Worm (Caenorhabditis elegans) whole organism, L4/young adult: ENCODE measurements around the gene C16C8.10.
"Not testable (repeated sequence)": the region's sequence is repeated elsewhere in the genome, so short reads cannot be mapped to it uniquely, and the experiment has no call there.

ENCODE experiments used
- W03F9.2 ChIP-seq: fragments of 150-350 bp; optimal IDR thresholded peaks from 2 replicates; lab custom pipeline; 2014; ENCODE audit warnings: missing biosample characterization, missing genetic modification characterization
- dao-5 ChIP-seq: sonication (generic microtip); optimal IDR thresholded peaks from 2 replicates; lab custom pipeline; 2016; ENCODE audit warnings: missing genotype, missing genetic modification characterization, moderate library complexity, missing compliant biosample characterization
- him-1 ChIP-seq: sonication (generic microtip); optimal IDR thresholded peaks from 2 replicates; lab custom pipeline; 2016; ENCODE audit warnings: missing genotype, missing genetic modification reagents, missing genetic modification characterization, missing compliant biosample characterization

C16C8.10 gene

DNA sequence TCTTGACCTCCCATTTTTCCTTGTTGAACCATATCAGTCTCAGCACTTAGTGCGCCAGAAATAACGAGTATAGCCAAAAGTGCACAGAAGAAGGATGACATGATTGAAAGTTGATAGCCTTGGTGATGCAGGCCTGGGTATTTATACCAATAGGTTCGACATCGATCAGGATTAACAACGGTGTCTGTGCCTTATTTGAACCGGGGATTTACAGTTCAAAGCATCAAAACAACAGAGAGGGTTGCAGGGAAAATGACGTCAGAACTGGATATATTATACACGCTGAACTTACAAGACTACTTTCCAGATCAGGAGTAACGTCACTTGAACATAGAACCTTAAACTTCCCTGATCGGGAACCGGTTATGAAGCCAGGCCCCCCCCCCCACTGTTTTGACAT lies 7.8 kb upstream of the C16C8.10 start, which contains the start of gene Y49F6B.12:
TSS of gene Y49F6B.12 (minus strand) at position 101 of the 400 bp plus-strand sequence.
- TF ChIP-seq W03F9.2 (tag; lab: Kevin White, UChicago), result no peak
- no peak for TF ChIP-seq him-1 (tag; lab: Kevin White, UChicago)

DNA sequence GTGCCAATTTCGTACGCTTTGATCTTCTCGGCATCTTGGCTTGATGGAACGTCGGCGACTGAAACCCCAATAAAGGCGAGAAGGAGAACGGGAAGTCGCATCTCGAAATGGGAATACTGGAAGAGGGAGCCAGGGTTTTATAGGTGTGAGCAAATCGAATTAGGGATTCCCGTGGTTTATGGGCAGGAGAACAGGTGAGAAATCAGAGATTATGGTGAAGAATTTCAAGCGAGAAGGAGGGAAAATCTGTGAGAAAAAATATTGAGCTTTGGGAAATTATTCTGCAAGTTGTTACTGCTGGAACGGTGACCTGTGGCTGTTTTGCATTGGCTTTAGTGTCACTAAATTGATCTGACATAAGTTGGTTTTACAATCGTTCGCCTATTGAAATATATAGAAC lies 7.1 kb upstream of the C16C8.10 start, which contains the start of gene Y49F6B.13:
TSS of gene Y49F6B.13 (minus strand) at position 101 of the 400 bp plus-strand sequence.
- TF ChIP-seq him-1 (tag; lab: Kevin White, UChicago) (no peak), W03F9.2 (tag; lab: Kevin White, UChicago) (no peak), dao-5 (tag; lab: Kevin White, UChicago) (no peak)

DNA sequence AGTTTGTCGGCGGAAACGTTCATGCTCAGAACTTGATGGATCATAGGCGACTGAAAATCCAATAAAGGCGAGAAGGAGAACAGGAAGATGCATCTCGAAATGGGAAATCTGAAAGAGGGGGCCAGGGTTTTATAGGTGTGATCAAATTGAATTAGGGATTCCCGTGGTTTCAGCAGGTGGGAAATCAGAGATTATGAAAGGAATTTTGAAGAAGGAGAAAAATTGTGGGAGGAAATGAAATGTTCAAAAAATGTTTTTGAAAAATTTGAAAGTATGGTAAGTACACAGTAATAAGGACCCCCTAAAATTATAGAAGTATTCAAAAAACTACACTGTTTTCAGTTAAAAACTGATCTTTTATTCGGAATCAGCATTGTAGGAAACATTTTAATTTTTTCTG lies 6.1 kb upstream of the C16C8.10 start, which contains the start of gene Y49F6B.20:
TSS of gene Y49F6B.20 (minus strand) at position 101 of the 400 bp plus-strand sequence.
- TF ChIP-seq W03F9.2 (tag; lab: Kevin White, UChicago) (no peak), him-1 (tag; lab: Kevin White, UChicago) (no peak), dao-5 (tag; lab: Kevin White, UChicago) (no peak)

DNA sequence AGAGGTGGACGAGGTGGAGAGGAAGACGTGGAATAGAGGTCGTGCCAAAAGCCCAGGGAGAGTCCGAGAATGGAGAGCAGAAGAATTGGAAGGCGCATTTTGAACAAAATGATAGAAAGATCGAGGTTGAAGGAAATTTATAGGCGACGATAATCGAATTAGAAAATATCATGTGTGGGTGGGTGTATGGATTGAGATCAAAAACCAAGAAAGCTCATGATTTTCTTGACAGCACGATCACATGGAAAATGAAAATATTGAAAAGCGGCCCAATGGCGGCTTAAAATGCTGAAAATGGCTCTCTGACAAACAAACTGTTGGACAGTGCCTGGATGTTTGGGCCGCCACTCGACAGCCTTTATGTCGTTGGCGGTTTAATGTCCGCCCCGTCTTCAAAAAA lies 1.4 kb downstream of the C16C8.10 start, which contains the start of gene C16C8.9:
TSS of gene C16C8.9 (minus strand) at position 101 of the 400 bp plus-strand sequence.
- TF ChIP-seq dao-5 (tag; lab: Kevin White, UChicago), result no peak

DNA sequence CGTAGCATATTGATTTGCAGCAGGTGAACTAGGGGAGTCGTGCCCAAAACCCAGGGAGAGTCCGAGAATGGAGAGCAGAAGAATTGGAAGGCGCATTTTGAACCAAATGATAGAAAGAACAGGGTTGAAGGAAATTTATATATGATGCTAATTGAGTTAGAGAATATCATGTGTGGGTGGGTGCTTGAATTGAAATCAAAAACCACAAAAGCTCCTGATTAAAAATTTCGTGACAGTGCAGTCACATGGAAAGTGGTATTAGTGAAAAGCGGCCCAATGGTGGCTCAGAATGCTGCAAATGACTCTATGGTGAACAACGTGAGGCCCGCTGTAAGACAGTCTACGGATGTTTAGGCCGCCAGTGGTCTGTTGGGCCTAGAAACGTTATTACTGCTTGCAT lies 2.9 kb downstream of the C16C8.10 start, which contains the start of gene C16C8.8:
TSS of gene C16C8.8 (minus strand) at position 101 of the 400 bp plus-strand sequence.
- TF ChIP-seq W03F9.2 (tag; lab: Kevin White, UChicago), result no peak
- TF ChIP-seq him-1 (tag; lab: Kevin White, UChicago), result no peak
- no peak for TF ChIP-seq dao-5 (tag; lab: Kevin White, UChicago)

DNA sequence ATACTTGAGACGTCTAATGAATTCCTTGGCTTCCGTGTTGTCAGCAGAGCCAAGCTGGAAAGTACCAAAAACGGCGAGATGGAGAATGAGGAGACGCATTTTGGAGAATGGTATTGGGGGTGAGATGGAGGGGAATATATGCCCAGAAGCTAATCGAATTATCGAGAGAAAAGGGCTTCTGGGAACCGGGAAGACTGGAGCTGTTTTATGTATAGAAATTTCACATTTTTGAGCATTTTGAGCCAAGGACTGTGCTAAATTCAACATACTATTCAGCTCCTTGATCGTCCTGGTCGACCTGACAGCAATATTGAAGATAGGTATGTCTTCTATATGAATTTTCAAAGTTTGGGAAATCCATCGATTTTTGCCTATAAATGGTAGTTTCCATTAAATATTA lies 4.4 kb downstream of the C16C8.10 start, which contains the start of gene C16C8.7:
TSS of gene C16C8.7 (minus strand) at position 101 of the 400 bp plus-strand sequence.
- no peak for TF ChIP-seq him-1 (tag; lab: Kevin White, UChicago)
- no peak for TF ChIP-seq dao-5 (tag; lab: Kevin White, UChicago)
- TF ChIP-seq W03F9.2 (tag; lab: Kevin White, UChicago), result no peak

DNA sequence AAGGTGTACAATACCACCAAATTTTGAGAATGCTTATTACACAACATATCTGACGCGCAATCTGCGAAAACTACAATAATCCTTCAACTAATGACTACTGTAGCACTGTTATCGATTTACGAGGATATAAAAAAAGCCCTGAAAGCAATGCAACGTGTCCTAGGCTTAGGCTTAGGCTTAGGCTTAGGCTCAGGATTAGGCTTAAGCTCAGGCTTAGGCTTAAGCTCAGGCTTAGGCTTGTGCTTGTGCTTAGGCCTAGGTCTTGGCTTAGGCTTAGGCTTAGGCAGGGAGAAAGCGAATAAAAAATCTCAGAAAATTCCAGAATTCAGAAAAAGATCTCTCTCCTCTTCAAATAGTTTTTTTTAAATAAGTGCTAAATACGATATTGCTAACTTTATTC lies 5.3 kb downstream of the C16C8.10 start:
- TF ChIP-seq him-1 (tag; lab: Kevin White, UChicago) (no peak), dao-5 (tag; lab: Kevin White, UChicago) (no peak), W03F9.2 (tag; lab: Kevin White, UChicago) (no peak)

DNA sequence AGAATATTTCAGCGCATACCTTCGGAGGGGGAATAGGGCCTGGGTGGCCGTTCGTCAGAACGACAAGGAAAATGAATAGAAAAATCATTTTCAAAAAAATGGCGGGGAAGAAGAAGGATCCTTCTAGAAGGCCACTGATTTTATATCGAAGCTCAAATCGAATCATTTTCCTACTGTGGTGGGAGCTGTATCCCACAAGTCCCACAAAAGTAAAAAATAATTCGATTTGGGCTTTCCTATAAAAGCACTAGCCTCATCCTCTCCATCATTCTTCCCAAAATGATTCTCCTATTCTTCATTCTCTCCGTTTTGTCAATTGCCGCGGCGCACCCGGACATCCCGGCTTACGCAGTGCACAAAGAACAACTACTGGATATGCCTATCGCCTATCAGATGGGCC lies 6.3 kb downstream of the C16C8.10 start, which contains the start of the genes C16C8.26 and C16C8.19:
TSS of gene C16C8.26 (minus strand) at position 101 of the 400 bp plus-strand sequence.
TSS of gene C16C8.19 (plus strand) at position 279 of the 400 bp plus-strand sequence.
- no peak for TF ChIP-seq W03F9.2 (tag; lab: Kevin White, UChicago)
- no peak for TF ChIP-seq dao-5 (tag; lab: Kevin White, UChicago)
- TF ChIP-seq him-1 (tag; lab: Kevin White, UChicago), result no peak

DNA sequence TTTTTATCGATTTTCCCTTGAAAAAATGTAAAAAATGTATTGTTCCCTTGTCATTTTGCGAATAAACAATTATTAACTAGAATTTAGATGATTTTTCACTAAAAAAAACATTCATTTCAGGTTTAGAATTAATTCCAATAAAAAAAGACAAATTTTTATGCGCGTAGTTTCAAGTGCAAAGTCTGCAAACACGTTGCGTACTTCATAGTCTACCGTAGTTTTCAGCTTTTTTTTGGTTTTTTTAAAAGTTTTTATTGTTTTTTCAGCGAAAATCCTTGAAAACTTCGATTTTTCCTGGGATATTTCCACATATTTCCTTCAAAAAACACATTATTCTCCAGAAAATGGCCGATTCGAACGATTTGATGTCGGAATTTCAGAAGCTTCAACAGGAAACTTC lies 11.0 kb downstream of the C16C8.10 start, which contains the start of gene C16C8.11:
TSS of gene C16C8.11 (plus strand) at position 188 of the 400 bp plus-strand sequence.
- TF ChIP-seq W03F9.2 (tag; lab: Kevin White, UChicago) (no peak), dao-5 (tag; lab: Kevin White, UChicago) (no peak), him-1 (tag; lab: Kevin White, UChicago) (no peak)

DNA sequence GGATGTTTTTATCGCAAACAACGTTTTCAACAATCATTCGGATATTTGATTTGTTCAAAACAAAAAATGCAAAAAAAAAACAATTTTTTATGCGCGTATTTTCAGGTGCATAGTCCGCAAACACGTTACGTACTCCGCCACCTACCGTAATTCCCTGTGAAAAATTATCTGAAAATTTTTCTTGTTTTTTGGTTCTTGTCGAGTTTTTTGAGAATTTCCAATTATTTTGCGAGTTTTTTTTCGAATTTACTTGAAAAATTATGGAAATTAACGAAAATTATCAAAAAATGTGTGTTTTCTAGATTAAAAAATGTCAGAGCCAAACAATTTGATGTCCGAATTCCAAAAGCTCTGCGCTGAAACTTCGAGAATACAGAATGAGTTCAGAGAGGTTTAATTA lies 12.1 kb downstream of the C16C8.10 start, which contains the start of gene C16C8.12:
TSS of gene C16C8.12 (plus strand) at position 301 of the 400 bp plus-strand sequence.
- TF ChIP-seq dao-5 (tag; lab: Kevin White, UChicago) (no peak), W03F9.2 (tag; lab: Kevin White, UChicago) (no peak), him-1 (tag; lab: Kevin White, UChicago) (no peak)

DNA sequence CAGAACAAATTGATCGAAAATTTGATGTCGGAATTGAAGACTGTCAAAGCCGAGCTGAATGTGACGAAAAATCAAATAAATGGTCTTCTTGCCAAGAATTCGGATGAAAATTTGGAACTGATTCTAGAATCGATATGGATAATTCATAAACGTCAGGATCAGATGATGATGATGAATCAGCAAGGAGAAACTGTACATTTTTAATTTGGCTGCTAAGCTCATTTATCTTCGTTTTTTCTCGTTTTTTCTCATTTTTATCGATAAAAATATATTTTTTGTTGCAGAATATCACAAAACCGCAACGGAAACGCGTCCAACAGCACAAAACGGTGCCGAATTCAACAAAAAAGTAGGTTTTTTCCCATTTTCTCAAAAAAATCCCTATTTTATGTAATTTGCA lies 15.0 kb downstream of the C16C8.10 start, which contains the start of gene C16C8.14:
TSS of gene C16C8.14 (plus strand) at position 301 of the 400 bp plus-strand sequence.
- TF ChIP-seq him-1, W03F9.2, dao-5 (tag; lab: Kevin White, UChicago): not testable (repeated sequence)

DNA sequence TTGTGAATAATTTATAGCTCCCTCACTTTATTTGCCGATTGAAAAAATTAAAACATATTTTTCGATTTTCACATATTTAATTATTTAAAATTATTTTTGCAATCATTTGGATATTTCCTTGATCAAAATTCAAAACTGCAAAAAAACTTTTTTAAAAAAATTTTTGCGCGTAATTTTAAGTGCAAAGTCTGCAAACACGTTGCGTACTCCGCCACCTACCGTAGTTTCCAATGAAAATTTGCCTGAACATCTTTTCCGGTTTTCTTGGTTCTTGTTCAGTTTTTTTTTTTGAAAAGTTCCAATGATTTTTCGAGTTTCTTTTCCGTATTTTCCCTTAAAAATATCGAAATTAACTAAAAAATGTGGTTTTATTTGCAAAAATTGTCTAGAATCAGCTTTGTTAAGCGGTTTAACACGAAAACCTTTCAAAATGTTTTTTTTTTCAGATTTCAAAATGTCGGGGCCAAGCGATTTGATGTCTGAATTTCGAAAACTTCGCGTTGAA lies 15.7 kb downstream of the C16C8.10 start, which contains the start of gene C16C8.25:
TSS of gene C16C8.25 (plus strand) at position 455 of the 505 bp plus-strand sequence.
- TF ChIP-seq him-1 (tag; lab: Kevin White, UChicago), result no peak
- TF ChIP-seq dao-5 (tag; lab: Kevin White, UChicago), result no peak
- TF ChIP-seq W03F9.2 (tag; lab: Kevin White, UChicago), result no peak

DNA sequence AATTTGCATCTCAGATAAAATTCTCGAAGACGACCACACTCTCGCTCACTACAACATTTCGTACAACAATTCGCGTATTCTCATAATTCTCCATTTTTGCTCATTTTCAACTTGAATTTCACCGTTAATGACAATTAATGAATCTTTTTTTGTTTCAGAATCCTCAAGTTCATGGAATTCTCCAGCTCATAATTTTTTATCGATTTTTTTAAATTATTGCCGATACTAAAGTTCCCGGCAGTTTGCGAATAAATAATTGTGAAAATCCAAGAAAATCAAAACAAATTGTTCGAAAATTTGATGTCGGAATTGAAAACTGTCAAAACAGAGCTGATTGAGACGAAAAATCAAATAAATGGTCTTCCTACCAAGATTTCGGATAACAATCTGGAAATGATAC lies 16.6 kb downstream of the C16C8.10 start, which contains the start of gene C16C8.21:
TSS of gene C16C8.21 (plus strand) at position 301 of the 400 bp plus-strand sequence.
- TF ChIP-seq W03F9.2 (tag; lab: Kevin White, UChicago) (no peak), dao-5 (tag; lab: Kevin White, UChicago) (no peak), him-1 (tag; lab: Kevin White, UChicago) (no peak)
